Worm (Caenorhabditis elegans) whole organism, late embryonic: ENCODE data around the gene srbc-14.

Experiments used
- F13H6.1 ChIP-seq: sonication (generic microtip); optimal IDR thresholded peaks from 2 replicates; lab custom pipeline; 2016; ENCODE audit warnings: missing genetic modification characterization, missing compliant biosample characterization
- K02D7.2 ChIP-seq: sonication (generic microtip); optimal IDR thresholded peaks from 2 replicates; lab custom pipeline; 2017; ENCODE audit warnings: mild to moderate bottlenecking, missing genetic modification characterization, missing compliant biosample characterization
- T23F11.4 ChIP-seq: fragments of 200-800 bp; sonication (Bioruptor generic); optimal IDR thresholded peaks from 2 replicates; lab custom pipeline; 2018; ENCODE audit warnings: mild to moderate bottlenecking, missing genetic modification characterization, missing compliant biosample characterization
- Y22D7AL.16 ChIP-seq: sonication (generic microtip); optimal IDR thresholded peaks from 2 replicates; lab custom pipeline; 2016; ENCODE audit warnings: missing genetic modification characterization, missing compliant biosample characterization
- ahr-1 ChIP-seq: sonication (generic microtip); optimal IDR thresholded peaks from 2 replicates; lab custom pipeline; 2016; ENCODE audit warnings: missing genetic modification characterization, missing compliant biosample characterization
- ama-1 ChIP-seq: fragments of 150-350 bp; optimal IDR thresholded peaks from 2 replicates; lab custom pipeline; 2014
- ceh-19 ChIP-seq: fragments of 200-800 bp; sonication (Bioruptor generic); optimal IDR thresholded peaks from 2 replicates; lab custom pipeline; 2018; ENCODE audit warnings: mild to moderate bottlenecking, missing genetic modification characterization, missing compliant biosample characterization
- ceh-34 ChIP-seq: sonication (generic microtip); optimal IDR thresholded peaks from 2 replicates; lab custom pipeline; 2016; ENCODE audit warnings: mild to moderate bottlenecking, missing genetic modification characterization, missing compliant biosample characterization
- ceh-48 ChIP-seq: sonication (generic microtip); optimal IDR thresholded peaks from 2 replicates; lab custom pipeline; 2016; ENCODE audit warnings: missing genetic modification characterization, inconsistent platforms, missing compliant biosample characterization
- ceh-6 ChIP-seq: fragments of 200-800 bp; sonication (Bioruptor generic); optimal IDR thresholded peaks from 2 replicates; lab custom pipeline; 2018; ENCODE audit warnings: mild to moderate bottlenecking, missing genetic modification characterization, missing compliant biosample characterization
- ceh-9 ChIP-seq: sonication (generic microtip); optimal IDR thresholded peaks from 2 replicates; lab custom pipeline; 2016; ENCODE audit warnings: mild to moderate bottlenecking, missing genetic modification characterization, inconsistent platforms, missing compliant biosample characterization
- dmd-4 ChIP-seq: sonication (generic microtip); optimal IDR thresholded peaks from 2 replicates; lab custom pipeline; 2016; ENCODE audit warnings: borderline replicate concordance, missing genetic modification characterization, missing compliant biosample characterization
- elt-2 ChIP-seq: sonication (generic microtip); optimal IDR thresholded peaks from 2 replicates; lab custom pipeline; 2016; ENCODE audit warnings: missing genetic modification reagents, missing genetic modification characterization, missing compliant biosample characterization
- eyg-1 ChIP-seq: sonication (generic microtip); optimal IDR thresholded peaks from 2 replicates; lab custom pipeline; 2016; ENCODE audit warnings: missing genotype, missing genetic modification characterization, missing compliant biosample characterization
- gmeb-2 ChIP-seq: sonication (generic microtip); optimal IDR thresholded peaks from 2 replicates; lab custom pipeline; 2016; ENCODE audit warnings: missing genetic modification characterization, inconsistent platforms, missing compliant biosample characterization
- hlh-13 ChIP-seq: fragments of 200-800 bp; sonication (Bioruptor generic); optimal IDR thresholded peaks from 2 replicates; lab custom pipeline; 2018; ENCODE audit warnings: mild to moderate bottlenecking, missing genetic modification characterization, missing compliant biosample characterization
- hlh-15 ChIP-seq: sonication (generic microtip); optimal IDR thresholded peaks from 2 replicates; lab custom pipeline; 2016; ENCODE audit warnings: missing genetic modification characterization, missing compliant biosample characterization
- hlh-30 ChIP-seq: sonication (generic microtip); optimal IDR thresholded peaks from 2 replicates; lab custom pipeline; 2017; ENCODE audit warnings: antibody characterized with exemption, missing genetic modification characterization, missing compliant biosample characterization; ENCODE audit not compliant: insufficient read depth
- lim-6 ChIP-seq: sonication (generic microtip); optimal IDR thresholded peaks from 2 replicates; lab custom pipeline; 2016; ENCODE audit warnings: missing genetic modification characterization, missing compliant biosample characterization
- lin-11 ChIP-seq: fragments of 200-800 bp; sonication (Bioruptor generic); optimal IDR thresholded peaks from 2 replicates; lab custom pipeline; 2018; ENCODE audit warnings: mild to moderate bottlenecking, missing genetic modification characterization, missing compliant biosample characterization
- madf-2 ChIP-seq: sonication (generic microtip); optimal IDR thresholded peaks from 2 replicates; lab custom pipeline; 2017; ENCODE audit warnings: missing genetic modification characterization, missing compliant biosample characterization
- mec-3 ChIP-seq: sonication (generic microtip); optimal IDR thresholded peaks from 2 replicates; lab custom pipeline; 2016; ENCODE audit warnings: borderline replicate concordance, missing genetic modification characterization, missing compliant biosample characterization
- nfya-1 ChIP-seq: sonication (generic microtip); optimal IDR thresholded peaks from 2 replicates; lab custom pipeline; 2017; ENCODE audit warnings: missing genetic modification characterization, mild to moderate bottlenecking, missing compliant biosample characterization, antibody characterized with exemption, moderate library complexity
- npax-4 ChIP-seq: sonication (generic microtip); optimal IDR thresholded peaks from 2 replicates; lab custom pipeline; 2016; ENCODE audit warnings: missing genetic modification characterization, missing compliant biosample characterization
- odd-2 ChIP-seq: sonication (generic microtip); optimal IDR thresholded peaks from 2 replicates; lab custom pipeline; 2017; ENCODE audit warnings: antibody characterized with exemption, mild to moderate bottlenecking, missing genetic modification characterization, missing compliant biosample characterization
- pha-2 ChIP-seq: sonication (generic microtip); optimal IDR thresholded peaks from 2 replicates; lab custom pipeline; 2017; ENCODE audit warnings: mild to moderate bottlenecking, missing genetic modification characterization, missing compliant biosample characterization
- sox-2 ChIP-seq: fragments of 200-800 bp; sonication (Bioruptor generic); IDR thresholded peaks from 2 replicates; pipeline ENCODE4 v1.3.6; 2022; ENCODE audit warnings: missing genetic modification reagents, missing genetic modification characterization, missing compliant biosample characterization
- sox-4 ChIP-seq: sonication (generic microtip); optimal IDR thresholded peaks from 2 replicates; lab custom pipeline; 2017; ENCODE audit warnings: mild to moderate bottlenecking, missing genetic modification characterization, inconsistent platforms, missing compliant biosample characterization
- syd-9 ChIP-seq: sonication (generic microtip); optimal IDR thresholded peaks from 2 replicates; lab custom pipeline; 2016; ENCODE audit warnings: mild to moderate bottlenecking, missing genetic modification characterization, moderate library complexity, missing compliant biosample characterization
- tbx-2 ChIP-seq: sonication (generic microtip); optimal IDR thresholded peaks from 2 replicates; lab custom pipeline; 2016; ENCODE audit warnings: missing genetic modification characterization, missing compliant biosample characterization
- ttx-3 ChIP-seq: sonication (generic microtip); optimal IDR thresholded peaks from 2 replicates; lab custom pipeline; 2016; ENCODE audit warnings: missing genetic modification reagents, missing genetic modification characterization, missing compliant biosample characterization
- unc-3 ChIP-seq, 2 experiments: fragments of 200-800 bp in 1 of 2; sonication (Bioruptor generic) in 1 of 2; sonication (generic microtip) in 1 of 2; conservative IDR thresholded peaks in 1 of 2; optimal IDR thresholded peaks in 1 of 2; 2 replicates each; pipeline versions ENCODE4 v1.3.6 to Lab custom; 2016 to 2022; ENCODE audit warnings: missing compliant biosample characterization in 2 of 2, missing genetic modification characterization in 2 of 2, missing genetic modification reagents in 1 of 2
- unc-86 ChIP-seq: sonication (generic microtip); optimal IDR thresholded peaks from 2 replicates; lab custom pipeline; 2016; ENCODE audit warnings: missing genetic modification characterization, missing compliant biosample characterization
- ztf-16 ChIP-seq: sonication (generic microtip); optimal IDR thresholded peaks from 2 replicates; lab custom pipeline; 2017; ENCODE audit warnings: missing genetic modification characterization, missing compliant biosample characterization

Gene srbc-14

ce11 chrV:17089342-17089741 lies 17.9 kb upstream of the srbc-14 start, which contains the start of gene T05E12.6:
T05E12.6 (minus strand) TSS chrV:17089442.
- no peak for TF ChIP-seq K02D7.2 (tag; lab: Kevin White, UChicago)
- no peak for TF ChIP-seq F13H6.1 (tag; lab: Kevin White, UChicago)
- no peak for TF ChIP-seq mec-3 (tag; lab: Kevin White, UChicago)
- TF ChIP-seq pha-2 (tag; lab: Kevin White, UChicago) = no peak
- no peak for TF ChIP-seq ceh-6 (GFP tag; lab: Kevin White, UChicago)

- TF ChIP-seq ceh-19 = no peak
- TF ChIP-seq, all 69 proteins: peak for 0
Observed at ce11 chrV:17082718-17083117, 11.2 kb upstream of the srbc-14 start, which contains the start of gene T05E12.9. T05E12.9 (minus strand) TSS chrV:17082818.

- no peak for TF ChIP-seq eyg-1 (tag; lab: Kevin White, UChicago)
- no peak for TF ChIP-seq syd-9 (tag; lab: Kevin White, UChicago)
- TF ChIP-seq ceh-9 (tag; lab: Kevin White, UChicago) = no peak
Observed at ce11 chrV:17079795-17080194, 8.3 kb upstream of the srbc-14 start, which contains the start of gene srw-20. srw-20 (minus strand) TSS chrV:17079895.

- TF ChIP-seq tbx-2 (tag; lab: Kevin White, UChicago) = no peak
- no peak for TF ChIP-seq ceh-48 (tag; lab: Kevin White, UChicago)
- no peak for TF ChIP-seq sox-2 (GFP tag; lab: Robert Waterston, UW)
- no peak for TF ChIP-seq npax-4
Observed at ce11 chrV:17077889-17078288, 6.4 kb upstream of the srbc-14 start, which contains the start of gene T05E12.3. T05E12.3 (minus strand) TSS chrV:17077989.

- no peak for TF ChIP-seq ztf-16 (tag; lab: Kevin White, UChicago)
- TF ChIP-seq dmd-4 (tag; lab: Kevin White, UChicago) = no peak
- no peak for TF ChIP-seq T23F11.4 (GFP tag; lab: Kevin White, UChicago)
- TF ChIP-seq unc-3 (GFP tag; conservative IDR thresholded peaks at IDR 0.05; lab: Robert Waterston, UW) = no peak
- TF ChIP-seq unc-3 (tag; optimal IDR thresholded peaks at IDR 0.05; lab: Kevin White, UChicago) = no peak
- TF ChIP-seq ceh-34 = no peak
- no peak for TF ChIP-seq nfya-1
Observed at ce11 chrV:17075900-17076299, 4.4 kb upstream of the srbc-14 start, which contains the start of gene str-125. str-125 (minus strand) TSS chrV:17076000.

- TF ChIP-seq unc-86 (tag; lab: Kevin White, UChicago) = no peak
- no peak for TF ChIP-seq syd-9 (tag; lab: Kevin White, UChicago)
- no peak for TF ChIP-seq unc-3 (GFP tag; conservative IDR thresholded peaks at IDR 0.05; lab: Robert Waterston, UW)
- TF ChIP-seq unc-3 (tag; optimal IDR thresholded peaks at IDR 0.05; lab: Kevin White, UChicago) = no peak
- TF ChIP-seq ceh-19 = no peak
- no peak for TF ChIP-seq gmeb-2 (tag; lab: Kevin White, UChicago)
- no peak for TF ChIP-seq elt-2 (tag; lab: Kevin White, UChicago)
- no peak for TF ChIP-seq ceh-34
- no peak for TF ChIP-seq hlh-13 (GFP tag; lab: Kevin White, UChicago)
- TF ChIP-seq pha-2 (tag; lab: Kevin White, UChicago) = no peak
- TF ChIP-seq hlh-15 (tag; lab: Kevin White, UChicago) = no peak
- TF ChIP-seq ahr-1 (tag; lab: Kevin White, UChicago) = no peak
- TF ChIP-seq K02D7.2 (tag; lab: Kevin White, UChicago) = no peak
- no peak for TF ChIP-seq ttx-3 (tag; lab: Kevin White, UChicago)
- no peak for TF ChIP-seq odd-2 (tag; lab: Kevin White, UChicago)
- no peak for TF ChIP-seq eyg-1 (tag; lab: Kevin White, UChicago)
Observed at ce11 chrV:17068839-17069238, 2.6 kb downstream of the srbc-14 start, which contains the start of gene T05E12.8. T05E12.8 (plus strand) TSS chrV:17069139.

ce11 chrV:17066634-17067033 lies 4.8 kb downstream of the srbc-14 start:
- TF ChIP-seq lim-6 (no peak), nfya-1 (no peak), ama-1 (no peak), madf-2 (tag; lab: Kevin White, UChicago) (no peak), ceh-34 (no peak), Y22D7AL.16 (tag; lab: Kevin White, UChicago) (no peak), lin-11 (tag; lab: Kevin White, UChicago) (no peak), sox-4 (no peak), hlh-30 (no peak)
- TF ChIP-seq, all 69 proteins: peak for 0
